Fruit fly (Drosophila melanogaster): Measurements from ENCODE around the gene Alg14.
A peak's percentile ranks its signal among the peaks of the same experiment; 100 is the strongest.

Gene Alg14

dm6 chrX:15511399-15511798 is 39.4 kb downstream of the Alg14 start (continued):
- no peak for TF ChIP-seq phol (tag; optimal IDR thresholded peaks at IDR 0.05)
- TF ChIP-seq Ada2b (GFP tag; IDR thresholded peaks at IDR 0.05) = no peak
- no peak for TF ChIP-seq CG1529 (GFP tag; optimal IDR thresholded peaks at IDR 0.05)
- TF ChIP-seq CG1603 (tag; optimal IDR thresholded peaks at IDR 0.05) = no peak
- TF ChIP-seq CHES-1-like (GFP tag; optimal IDR thresholded peaks at IDR 0.05) = no peak
- TF ChIP-seq Atf-2 (GFP tag; optimal IDR thresholded peaks at IDR 0.05) = no peak
- TF ChIP-seq prd (optimal IDR thresholded peaks at IDR 0.05) = no peak
- TF ChIP-seq prd (GFP tag; IDR thresholded peaks at IDR 0.05) = peak; percentile 38; the same call in 1 of the 3 replicates
- no peak for TF ChIP-seq CG14860 (GFP tag; IDR thresholded peaks at IDR 0.05; ENCODE audit: partially characterized antibody)
- TF ChIP-seq CG4282 (GFP tag; optimal IDR thresholded peaks at IDR 0.05) = no peak
- TF ChIP-seq E2f2 (GFP tag; IDR thresholded peaks at IDR 0.05) = no peak
- TF ChIP-seq CG2678 (tag; optimal IDR thresholded peaks at IDR 0.05) = no peak
- TF ChIP-seq CG9609 (GFP tag; optimal IDR thresholded peaks at IDR 0.05) = no peak
- no peak for TF ChIP-seq grau (tag; optimal IDR thresholded peaks at IDR 0.05)
- no peak for TF ChIP-seq dmrt11E (tag; optimal IDR thresholded peaks at IDR 0.05)
- TF ChIP-seq CG3847 (GFP tag; IDR thresholded peaks at IDR 0.05) = no peak
- 0 out of 2 replicates have a peak, but pooled peaks have one; percentile 15 for TF ChIP-seq CG31224 (GFP tag; IDR thresholded peaks at IDR 0.05)
- no peak for TF ChIP-seq fd64A (GFP tag; optimal IDR thresholded peaks at IDR 0.05)
- no peak for TF ChIP-seq Opbp (GFP tag; IDR thresholded peaks at IDR 0.05; ENCODE audit: partially characterized antibody)
- TF ChIP-seq CG13424 (tag; optimal IDR thresholded peaks at IDR 0.05) = no peak
- TF ChIP-seq CG4328 (GFP tag; optimal IDR thresholded peaks at IDR 0.05) = no peak
- no peak for TF ChIP-seq Vsx1 (GFP tag; optimal IDR thresholded peaks at IDR 0.05)
- TF ChIP-seq CG6765 (GFP tag; optimal IDR thresholded peaks at IDR 0.05) = no peak
- TF ChIP-seq CG31441 (GFP tag; IDR thresholded peaks at IDR 0.05) = no peak
- no peak for TF ChIP-seq seq (GFP tag; IDR thresholded peaks at IDR 0.05)
- no peak for TF ChIP-seq Bdp1 (GFP tag; optimal IDR thresholded peaks at IDR 0.05)
- TF ChIP-seq al (GFP tag; IDR thresholded peaks at IDR 0.05) = no peak
- no peak for TF ChIP-seq CG1233 (GFP tag; optimal IDR thresholded peaks at IDR 0.05)
- no peak for TF ChIP-seq CG14441 (GFP tag; IDR thresholded peaks at IDR 0.05)
- no peak for TF ChIP-seq chm (GFP tag; IDR thresholded peaks at IDR 0.05)
- TF ChIP-seq chn (GFP tag; optimal IDR thresholded peaks at IDR 0.05) = no peak
- peak; percentile 18 for TF ChIP-seq mam (GFP tag; optimal IDR thresholded peaks at IDR 0.05)
- TF ChIP-seq CG15073 (GFP tag; optimal IDR thresholded peaks at IDR 0.05) = no peak
- TF ChIP-seq gfzf (GFP tag; optimal IDR thresholded peaks at IDR 0.05) = no peak
- TF ChIP-seq trh (GFP tag; optimal IDR thresholded peaks at IDR 0.05) = no peak
- no peak for TF ChIP-seq CG16779 (GFP tag; IDR thresholded peaks at IDR 0.05)
- TF ChIP-seq salm (tag; optimal IDR thresholded peaks at IDR 0.05) = no peak
- TF ChIP-seq Max (GFP tag; optimal IDR thresholded peaks at IDR 0.05) = no peak
- no peak for TF ChIP-seq ERR (GFP tag; optimal IDR thresholded peaks at IDR 0.05)
- TF ChIP-seq Hmr (GFP tag; optimal IDR thresholded peaks at IDR 0.05) = no peak
- TF ChIP-seq twi (tag; optimal IDR thresholded peaks at IDR 0.05) = no peak
- TF ChIP-seq tgo (GFP tag; IDR thresholded peaks at IDR 0.05) = 0 out of 3 replicates have a peak, but pooled peaks have one; percentile 16
- TF ChIP-seq Rfx (GFP tag; IDR thresholded peaks at IDR 0.05) = peak; percentile 31; the same call in 1 of the 2 replicates
- TF ChIP-seq nom (GFP tag; optimal IDR thresholded peaks at IDR 0.05) = no peak
- 0 out of 3 replicates have a peak, but pooled peaks have one; percentile 24 for TF ChIP-seq H15 (GFP tag; IDR thresholded peaks at IDR 0.05)
- TF ChIP-seq Mrtf (GFP tag; IDR thresholded peaks at IDR 0.05) = no peak
- TF ChIP-seq zfh2 (GFP tag; optimal IDR thresholded peaks at IDR 0.05) = no peak
- TF ChIP-seq ttk (GFP tag; IDR thresholded peaks at IDR 0.05) = 0 out of 2 replicates have a peak, but pooled peaks have one; percentile 12
- TF ChIP-seq bigmax (GFP tag; optimal IDR thresholded peaks at IDR 0.05) = no peak
- TF ChIP-seq CG2875 (GFP tag; optimal IDR thresholded peaks at IDR 0.05) = no peak
- TF ChIP-seq ham (GFP tag; IDR thresholded peaks at IDR 0.05) = no peak
- TF ChIP-seq Kr (GFP tag; optimal IDR thresholded peaks at IDR 0.05) = no peak
